Worm (Caenorhabditis elegans) whole organism, young adult: ENCODE measurements around the gene fbxb-75.

Experiments
- B0035.1 ChIP-seq: sonication (generic microtip); optimal IDR thresholded peaks from 2 replicates; lab custom pipeline; 2016; ENCODE audit warnings: missing genetic modification characterization, mild to moderate bottlenecking, missing compliant biosample characterization, missing genotype, missing genetic modification reagents
- C06A6.2 ChIP-seq: fragments of 200-800 bp; sonication (Bioruptor generic); conservative IDR thresholded peaks from 2 replicates; pipeline ENCODE4 v1.3.6; 2022; ENCODE audit warnings: missing genetic modification characterization, missing compliant biosample characterization
- C17E4.6 ChIP-seq: fragments of 200-800 bp; sonication (Bioruptor generic); IDR thresholded peaks from 2 replicates; pipeline ENCODE4 v1.3.6; 2022; ENCODE audit warnings: missing genetic modification reagents, missing genetic modification characterization, missing compliant biosample characterization
- F37B4.10 ChIP-seq: fragments of 200-800 bp; sonication (Bioruptor generic); IDR thresholded peaks from 2 replicates; pipeline ENCODE4 v1.3.6; 2022; ENCODE audit warnings: missing genetic modification characterization, missing compliant biosample characterization
- T26A5.8 ChIP-seq: sonication (generic microtip); optimal IDR thresholded peaks from 2 replicates; lab custom pipeline; 2016; ENCODE audit warnings: missing genetic modification characterization, missing compliant biosample characterization
- athp-1 ChIP-seq: sonication (generic microtip); optimal IDR thresholded peaks from 2 replicates; lab custom pipeline; 2017; ENCODE audit warnings: mild to moderate bottlenecking, missing genetic modification characterization, missing compliant biosample characterization
- ccch-3 ChIP-seq: fragments of 200-800 bp; sonication (Bioruptor generic); optimal IDR thresholded peaks from 2 replicates; lab custom pipeline; 2018; ENCODE audit warnings: mild to moderate bottlenecking, missing genetic modification characterization, missing compliant biosample characterization
- cebp-1 ChIP-seq, 2 experiments: fragments of 200-800 bp in 1 of 2; sonication (Bioruptor generic) in 1 of 2; sonication (generic microtip) in 1 of 2; IDR thresholded peaks in 1 of 2; optimal IDR thresholded peaks in 1 of 2; 2 replicates each; pipeline versions ENCODE4 v1.3.6 to Lab custom; 2017 to 2022; ENCODE audit warnings: missing compliant biosample characterization in 2 of 2, missing genetic modification characterization in 2 of 2, mild to moderate bottlenecking in 1 of 2, missing genetic modification reagents in 1 of 2, moderate library complexity in 1 of 2
- ceh-91 ChIP-seq: fragments of 200-800 bp; sonication (Bioruptor generic); IDR thresholded peaks from 2 replicates; pipeline ENCODE4 v1.3.6; 2022; ENCODE audit warnings: missing genetic modification reagents, missing genetic modification characterization, missing compliant biosample characterization
- dpff-1 ChIP-seq: sonication (generic microtip); optimal IDR thresholded peaks from 2 replicates; lab custom pipeline; 2017; ENCODE audit warnings: mild to moderate bottlenecking, missing genetic modification characterization, missing compliant biosample characterization
- egrh-3 ChIP-seq: fragments of 200-800 bp; sonication (Bioruptor generic); IDR thresholded peaks from 2 replicates; pipeline ENCODE4 v1.3.6; 2022; ENCODE audit warnings: missing genetic modification reagents, missing genetic modification characterization, missing compliant biosample characterization
- ekl-4 ChIP-seq: fragments of 200-800 bp; sonication (Bioruptor generic); IDR thresholded peaks from 2 replicates; pipeline ENCODE4 v1.3.6; 2022; ENCODE audit warnings: missing genetic modification reagents, missing genetic modification characterization, missing compliant biosample characterization
- ets-4 ChIP-seq: fragments of 200-800 bp; sonication (Bioruptor generic); optimal IDR thresholded peaks from 2 replicates; lab custom pipeline; 2018; ENCODE audit warnings: mild to moderate bottlenecking, missing genetic modification characterization, missing compliant biosample characterization
- hlh-12 ChIP-seq: sonication (generic microtip); optimal IDR thresholded peaks from 2 replicates; lab custom pipeline; 2016; ENCODE audit warnings: missing genetic modification characterization, missing compliant biosample characterization
- hmg-20 ChIP-seq: fragments of 200-800 bp; sonication (Bioruptor generic); IDR thresholded peaks from 2 replicates; pipeline ENCODE4 v1.3.6; 2022; ENCODE audit warnings: missing genetic modification reagents, missing genetic modification characterization, missing compliant biosample characterization
- hrde-1 ChIP-seq: sonication (generic microtip); optimal IDR thresholded peaks from 2 replicates; lab custom pipeline; 2016; ENCODE audit warnings: missing genetic modification characterization, mild to moderate bottlenecking, missing compliant biosample characterization, moderate library complexity, missing genotype, missing genetic modification reagents, borderline replicate concordance
- let-607 ChIP-seq, 2 experiments: fragments of 200-800 bp in 1 of 2; sonication (Bioruptor generic) in 1 of 2; sonication (generic microtip) in 1 of 2; optimal IDR thresholded peaks; 2 replicates each; lab custom pipeline; 2016 to 2018; ENCODE audit warnings: mild to moderate bottlenecking in 2 of 2, missing compliant biosample characterization in 2 of 2, missing genetic modification characterization in 2 of 2, moderate library complexity in 2 of 2, missing genotype in 1 of 2
- lin-35 ChIP-seq, 3 experiments: fragments of 150-350 bp in 2 of 3; sonication (generic microtip) in 1 of 3; optimal IDR thresholded peaks; 2 replicates each; lab custom pipeline; 2014 to 2018; ENCODE audit warnings: missing biosample characterization in 3 of 3, missing genetic modification characterization in 3 of 3, missing genetic modification reagents in 3 of 3
- mcd-1 ChIP-seq: fragments of 200-800 bp; sonication (Bioruptor generic); IDR thresholded peaks from 2 replicates; pipeline ENCODE4 v1.3.6; 2022; ENCODE audit warnings: missing genetic modification reagents, missing genetic modification characterization, missing compliant biosample characterization
- nhr-80 ChIP-seq: sonication (generic microtip); optimal IDR thresholded peaks from 2 replicates; lab custom pipeline; 2016; ENCODE audit warnings: missing genetic modification characterization, missing compliant biosample characterization
- pbrm-1 ChIP-seq: fragments of 200-800 bp; sonication (Bioruptor generic); IDR thresholded peaks from 2 replicates; pipeline ENCODE4 v1.3.6; 2022; ENCODE audit warnings: missing genetic modification reagents, missing genetic modification characterization, missing compliant biosample characterization
- rpc-1 ChIP-seq, 2 experiments: fragments of 150-350 bp in 1 of 2; sonication (generic microtip) in 1 of 2; optimal IDR thresholded peaks; 2 replicates each; lab custom pipeline; 2014 to 2018; ENCODE audit warnings: missing biosample characterization in 1 of 2, missing genetic modification characterization in 1 of 2, missing genetic modification reagents in 1 of 2, missing genotype in 1 of 2
- sea-2 ChIP-seq: fragments of 200-800 bp; sonication (Bioruptor generic); IDR thresholded peaks from 2 replicates; pipeline ENCODE4 v1.3.6; 2022; ENCODE audit warnings: missing genetic modification characterization, missing compliant biosample characterization
- sptf-2 ChIP-seq: fragments of 200-800 bp; sonication (Bioruptor generic); optimal IDR thresholded peaks from 2 replicates; lab custom pipeline; 2018; ENCODE audit warnings: mild to moderate bottlenecking, missing genetic modification characterization, missing compliant biosample characterization
- tbp1 ChIP-seq: fragments of 200-800 bp; sonication (Bioruptor generic); optimal IDR thresholded peaks from 2 replicates; lab custom pipeline; 2018; ENCODE audit warnings: mild to moderate bottlenecking, missing genetic modification characterization, missing compliant biosample characterization
- tbx-9 ChIP-seq: sonication (generic microtip); optimal IDR thresholded peaks from 2 replicates; lab custom pipeline; 2016; ENCODE audit warnings: borderline replicate concordance, missing genetic modification characterization, inconsistent platforms, missing compliant biosample characterization
- zfh-2 ChIP-seq: fragments of 200-800 bp; sonication (Bioruptor generic); conservative IDR thresholded peaks from 2 replicates; pipeline ENCODE4 v1.3.6; 2022; ENCODE audit warnings: missing genetic modification reagents, missing genetic modification characterization, missing compliant biosample characterization
- ztf-3 ChIP-seq: fragments of 200-800 bp; sonication (Bioruptor generic); optimal IDR thresholded peaks from 2 replicates; lab custom pipeline; 2018; ENCODE audit warnings: mild to moderate bottlenecking, missing genetic modification characterization, missing compliant biosample characterization

The fbxb-75 gene

DNA sequence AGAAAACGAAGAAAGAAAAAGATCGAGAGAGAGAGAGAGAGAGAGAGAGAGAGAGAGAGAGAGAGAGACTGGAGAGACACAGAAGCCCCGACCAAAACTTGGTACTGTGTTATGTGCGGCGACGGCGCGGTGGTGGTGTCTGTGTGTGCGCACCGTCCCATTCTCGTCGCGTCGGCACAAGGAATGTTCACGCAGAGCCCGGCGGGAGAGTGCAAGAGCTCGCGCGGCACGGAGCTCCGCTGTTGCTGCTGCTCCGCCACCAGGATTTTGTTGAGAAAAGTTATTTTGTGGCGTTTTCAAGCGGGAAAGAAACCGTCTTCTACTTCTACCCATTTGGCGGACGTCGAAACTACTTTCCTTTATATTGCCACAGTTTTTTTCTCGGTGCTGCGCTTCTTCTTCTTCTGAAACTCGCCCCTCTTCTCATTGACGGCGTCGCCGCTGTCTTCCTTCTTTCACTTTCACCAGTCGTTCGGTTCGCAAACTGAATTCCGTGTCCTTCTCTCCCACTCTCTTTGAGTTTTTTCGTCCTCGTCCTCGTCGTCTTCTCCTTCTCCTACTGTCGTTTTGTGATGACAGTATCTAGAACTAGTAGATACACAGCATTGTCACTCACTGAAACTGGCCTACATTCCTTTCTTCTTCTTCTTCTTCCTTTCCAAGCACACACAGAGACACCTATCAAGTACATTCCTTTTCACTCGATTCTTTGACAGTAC lies 41.4 kb downstream of the fbxb-75 start (continued):
- TF ChIP-seq dpff-1 (tag; lab: Kevin White, UChicago): no peak
- TF ChIP-seq ceh-91: no peak
- TF ChIP-seq sea-2 (GFP tag; lab: Robert Waterston, UW): no peak
- no peak for TF ChIP-seq ccch-3 (GFP tag; lab: Kevin White, UChicago)
- no peak for TF ChIP-seq T26A5.8 (tag; lab: Kevin White, UChicago)
- TF ChIP-seq F37B4.10: 0 out of 2 replicates have a peak, but pooled peaks have one; percentile 10
- TF ChIP-seq cebp-1 (GFP tag; IDR thresholded peaks at IDR 0.05; lab: Robert Waterston, UW): no peak
- no peak for TF ChIP-seq cebp-1 (tag; optimal IDR thresholded peaks at IDR 0.05; lab: Kevin White, UChicago)
- no peak for TF ChIP-seq C06A6.2 (GFP tag; lab: Robert Waterston, UW)
- 0 out of 2 replicates have a peak, but pooled peaks have one; percentile 24 for TF ChIP-seq mcd-1 (GFP tag; lab: Robert Waterston, UW)
- TF ChIP-seq hmg-20 (GFP tag; lab: Robert Waterston, UW): no peak
- TF ChIP-seq pbrm-1 (GFP tag; lab: Robert Waterston, UW): no peak
- peak; percentile 85 for TF ChIP-seq egrh-3 (GFP tag; lab: Robert Waterston, UW)

DNA sequence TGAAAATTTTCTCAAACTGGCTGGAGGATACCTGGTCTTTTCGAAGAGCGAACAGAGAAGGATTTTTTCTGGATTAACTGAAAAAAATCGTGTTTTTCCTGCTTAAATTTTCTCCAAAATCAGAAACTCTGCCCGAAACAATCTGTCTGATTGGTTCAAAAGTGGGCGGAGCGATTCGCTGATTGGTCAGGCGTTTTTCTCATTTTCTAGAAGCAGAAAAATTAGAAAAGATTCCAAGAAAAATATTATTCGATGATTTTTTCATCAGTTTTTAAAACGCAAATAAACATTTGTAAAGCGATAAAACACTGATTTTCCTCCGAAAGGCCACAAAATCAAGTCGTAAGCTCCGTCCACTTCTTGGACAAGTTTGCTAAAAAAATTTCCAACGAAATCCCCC lies 42.1 kb downstream of the fbxb-75 start:
- no peak for TF ChIP-seq ccch-3 (GFP tag; lab: Kevin White, UChicago)
- no peak for TF ChIP-seq dpff-1 (tag; lab: Kevin White, UChicago)
- TF ChIP-seq T26A5.8 (tag; lab: Kevin White, UChicago): no peak
- no peak for TF ChIP-seq hrde-1 (tag; lab: Kevin White, UChicago)
- no peak for TF ChIP-seq C06A6.2 (GFP tag; lab: Robert Waterston, UW)
- no peak for TF ChIP-seq let-607 (tag; optimal IDR thresholded peaks at IDR 0.05; lab: Kevin White, UChicago)
- no peak for TF ChIP-seq ets-4 (GFP tag; lab: Kevin White, UChicago)
- no peak for TF ChIP-seq athp-1 (tag; lab: Kevin White, UChicago)
- no peak for TF ChIP-seq rpc-1 (optimal IDR thresholded peaks at IDR 0.05; lab: Kevin White, UChicago)
- TF ChIP-seq rpc-1 (tag; optimal IDR thresholded peaks at IDR 0.05; lab: Kevin White, UChicago): no peak
- TF ChIP-seq hlh-12 (tag; lab: Kevin White, UChicago): no peak

ce11 chrIV:4398420-4398819 lies 42.6 kb downstream of the fbxb-75 start:
- TF ChIP-seq ekl-4 (0 out of 2 replicates have a peak, but pooled peaks have one; percentile 45), zfh-2 (peak; percentile 85), rpc-1 (optimal IDR thresholded peaks at IDR 0.05; lab: Kevin White, UChicago) (no peak), rpc-1 (tag; optimal IDR thresholded peaks at IDR 0.05; lab: Kevin White, UChicago) (no peak), egrh-3 (GFP tag; lab: Robert Waterston, UW) (peak; percentile 36; the same call in 1 of the 2 replicates), ztf-3 (GFP tag; lab: Kevin White, UChicago) (no peak), tbx-9 (no peak), lin-35 (GFP tag; optimal IDR thresholded peaks at IDR 0.05; lab: Kevin White, UChicago) (peak in 1 of 3 experiments; percentile 8)

ce11 chrIV:4397586-4397985 lies 43.4 kb downstream of the fbxb-75 start:
- TF ChIP-seq B0035.1 (tag; lab: Kevin White, UChicago): no peak
- TF ChIP-seq nhr-80: no peak
- no peak for TF ChIP-seq rpc-1 (optimal IDR thresholded peaks at IDR 0.05; lab: Kevin White, UChicago)
- TF ChIP-seq rpc-1 (tag; optimal IDR thresholded peaks at IDR 0.05; lab: Kevin White, UChicago): no peak
- no peak for TF ChIP-seq tbp1 (GFP tag; lab: Kevin White, UChicago)
- TF ChIP-seq C17E4.6 (GFP tag; lab: Robert Waterston, UW): no peak

- TF ChIP-seq nhr-80 (peak; percentile 25), sptf-2 (GFP tag; lab: Kevin White, UChicago) (no peak)
- TF ChIP-seq, all 124 proteins: peak for 1
These were observed 43.9 kb downstream of the fbxb-75 start for ce11 chrIV:4397111-4397510.
